Worm (Caenorhabditis elegans): ENCODE data around the gene mlh-1.

mlh-1 gene

ce11 chrIII:13514470-13514869, at the start of gene mlh-1:
mlh-1 (minus strand) TSS chrIII:13514570.
- TF ChIP-seq ceh-13 (GFP tag; optimal IDR thresholded peaks at IDR 0.05), result no peak
- no peak for TF ChIP-seq scrt-1 (GFP tag; IDR thresholded peaks at IDR 0.05)
- TF ChIP-seq B0310.2 (tag; optimal IDR thresholded peaks at IDR 0.05), result no peak
- TF ChIP-seq aly-1 (tag; optimal IDR thresholded peaks at IDR 0.05), result no peak
- TF ChIP-seq tra-4 (tag; optimal IDR thresholded peaks at IDR 0.05), result no peak
- TF ChIP-seq sea-1 (GFP tag; conservative IDR thresholded peaks at IDR 0.05), result no peak
- no peak for TF ChIP-seq tbx-37 (GFP tag; conservative IDR thresholded peaks at IDR 0.05)
- no peak for TF ChIP-seq pes-1 (GFP tag; IDR thresholded peaks at IDR 0.05)
- no peak for TF ChIP-seq flt-1 (GFP tag; IDR thresholded peaks at IDR 0.05)
- TF ChIP-seq hmg-4 (GFP tag; optimal IDR thresholded peaks at IDR 0.05), result no peak
- TF ChIP-seq hnd-1 (tag; optimal IDR thresholded peaks at IDR 0.05), result no peak
- no peak for TF ChIP-seq ceh-36 (tag; optimal IDR thresholded peaks at IDR 0.05)
- no peak for TF ChIP-seq hmbx-1 (tag; optimal IDR thresholded peaks at IDR 0.05)
- TF ChIP-seq tbx-11 (GFP tag; IDR thresholded peaks at IDR 0.05), result no peak

- no peak for TF ChIP-seq sea-1 (GFP tag; conservative IDR thresholded peaks at IDR 0.05)
- TF ChIP-seq ets-7 (tag; optimal IDR thresholded peaks at IDR 0.05), result no peak
- TF ChIP-seq ama-1 (optimal IDR thresholded peaks at IDR 0.05), result no peak
- TF ChIP-seq scrt-1 (GFP tag; IDR thresholded peaks at IDR 0.05), result no peak
- no peak for TF ChIP-seq tbx-37 (GFP tag; conservative IDR thresholded peaks at IDR 0.05)
- TF ChIP-seq pes-1 (GFP tag; IDR thresholded peaks at IDR 0.05), result no peak
- TF ChIP-seq tbx-11 (GFP tag; IDR thresholded peaks at IDR 0.05), result no peak
- no peak for TF ChIP-seq flt-1 (GFP tag; IDR thresholded peaks at IDR 0.05)
- TF ChIP-seq B0310.2 (tag; optimal IDR thresholded peaks at IDR 0.05), result no peak
- TF ChIP-seq ceh-36 (tag; optimal IDR thresholded peaks at IDR 0.05), result no peak
These were observed 49.2 kb upstream of the mlh-1 start for ce11 chrIII:13563583-13563982.

DNA sequence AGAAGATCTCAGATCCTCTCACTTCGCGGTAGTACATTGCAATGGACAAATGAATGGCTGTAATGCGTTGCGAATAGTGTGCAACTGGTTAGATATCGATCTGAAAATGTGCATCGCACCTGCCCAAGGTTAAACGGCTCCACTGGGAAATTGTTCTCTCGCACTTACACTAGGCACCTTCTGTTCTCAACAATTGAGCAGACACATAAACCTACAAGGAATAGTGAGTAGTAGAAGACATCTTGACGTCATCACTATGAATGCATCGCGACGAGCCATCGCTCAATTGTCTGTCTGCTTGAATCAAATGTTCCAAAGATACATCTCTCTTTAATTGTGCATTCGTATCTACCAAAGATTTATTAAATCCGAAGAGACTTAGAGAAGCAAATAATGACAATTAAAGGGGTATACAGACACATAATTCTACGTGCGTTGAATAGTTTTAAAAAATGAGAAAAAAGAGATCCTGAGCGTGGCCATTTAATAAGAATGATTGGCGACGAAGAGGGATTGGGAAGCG, 48.7 kb upstream of the mlh-1 start, which contains the start of gene T05D4.2:
Gene T05D4.2, minus strand, starts transcription at position 83 of the 523 bp plus-strand sequence.
- TF ChIP-seq aly-1 (tag; optimal IDR thresholded peaks at IDR 0.05) (no peak), ceh-13 (GFP tag; optimal IDR thresholded peaks at IDR 0.05) (no peak), ets-7 (tag; optimal IDR thresholded peaks at IDR 0.05) (no peak), ama-1 (optimal IDR thresholded peaks at IDR 0.05) (no peak), flt-1 (GFP tag; IDR thresholded peaks at IDR 0.05) (no peak), ceh-36 (tag; optimal IDR thresholded peaks at IDR 0.05) (no peak), F13C5.2 (tag; optimal IDR thresholded peaks at IDR 0.05) (no peak), scrt-1 (GFP tag; IDR thresholded peaks at IDR 0.05) (no peak), tbx-11 (GFP tag; IDR thresholded peaks at IDR 0.05) (no peak), hmg-4 (GFP tag; optimal IDR thresholded peaks at IDR 0.05) (no peak), tra-4 (tag; optimal IDR thresholded peaks at IDR 0.05) (no peak), pes-1 (GFP tag; IDR thresholded peaks at IDR 0.05) (no peak), tbx-37 (GFP tag; conservative IDR thresholded peaks at IDR 0.05) (no peak), hmbx-1 (tag; optimal IDR thresholded peaks at IDR 0.05) (no peak), hnd-1 (tag; optimal IDR thresholded peaks at IDR 0.05) (no peak), B0310.2 (tag; optimal IDR thresholded peaks at IDR 0.05) (no peak), sea-1 (GFP tag; conservative IDR thresholded peaks at IDR 0.05) (no peak)

- no peak for TF ChIP-seq tra-4 (tag; optimal IDR thresholded peaks at IDR 0.05)
- no peak for TF ChIP-seq F13C5.2 (tag; optimal IDR thresholded peaks at IDR 0.05)
- no peak for TF ChIP-seq B0310.2 (tag; optimal IDR thresholded peaks at IDR 0.05)
- TF ChIP-seq flt-1 (GFP tag; IDR thresholded peaks at IDR 0.05), result no peak
- no peak for TF ChIP-seq ama-1 (optimal IDR thresholded peaks at IDR 0.05)
- no peak for TF ChIP-seq tbx-37 (GFP tag; conservative IDR thresholded peaks at IDR 0.05)
- TF ChIP-seq hmbx-1 (tag; optimal IDR thresholded peaks at IDR 0.05), result no peak
- TF ChIP-seq tbx-11 (GFP tag; IDR thresholded peaks at IDR 0.05), result no peak
- no peak for TF ChIP-seq sea-1 (GFP tag; conservative IDR thresholded peaks at IDR 0.05)
- no peak for TF ChIP-seq pes-1 (GFP tag; IDR thresholded peaks at IDR 0.05)
- no peak for TF ChIP-seq ets-7 (tag; optimal IDR thresholded peaks at IDR 0.05)
- no peak for TF ChIP-seq hmg-4 (GFP tag; optimal IDR thresholded peaks at IDR 0.05)
- no peak for TF ChIP-seq ceh-36 (tag; optimal IDR thresholded peaks at IDR 0.05)
- no peak for TF ChIP-seq ceh-13 (GFP tag; optimal IDR thresholded peaks at IDR 0.05)
- TF ChIP-seq hnd-1 (tag; optimal IDR thresholded peaks at IDR 0.05), result no peak
- no peak for TF ChIP-seq aly-1 (tag; optimal IDR thresholded peaks at IDR 0.05)
- no peak for TF ChIP-seq scrt-1 (GFP tag; IDR thresholded peaks at IDR 0.05)
These were observed 46.9 kb upstream of the mlh-1 start for ce11 chrIII:13561233-13561632.

- no peak for TF ChIP-seq F13C5.2 (tag; optimal IDR thresholded peaks at IDR 0.05)
- TF ChIP-seq sea-1 (GFP tag; conservative IDR thresholded peaks at IDR 0.05), result no peak
- TF ChIP-seq ceh-13 (GFP tag; optimal IDR thresholded peaks at IDR 0.05), result no peak
- no peak for TF ChIP-seq ceh-36 (tag; optimal IDR thresholded peaks at IDR 0.05)
These were observed 46.3 kb upstream of the mlh-1 start for ce11 chrIII:13560715-13561114.

- no peak for TF ChIP-seq ceh-13 (GFP tag; optimal IDR thresholded peaks at IDR 0.05)
These were observed 41.7 kb upstream of the mlh-1 start for ce11 chrIII:13556039-13556438.

ce11 chrIII:13555234-13555633, 40.9 kb upstream of the mlh-1 start, which contains the start of gene scav-2:
scav-2 (minus strand) TSS chrIII:13555334.
- TF ChIP-seq tra-4 (tag; optimal IDR thresholded peaks at IDR 0.05) (no peak), ceh-36 (tag; optimal IDR thresholded peaks at IDR 0.05) (no peak), sea-1 (GFP tag; conservative IDR thresholded peaks at IDR 0.05) (no peak), pes-1 (GFP tag; IDR thresholded peaks at IDR 0.05) (no peak), hmbx-1 (tag; optimal IDR thresholded peaks at IDR 0.05) (no peak), hnd-1 (tag; optimal IDR thresholded peaks at IDR 0.05) (no peak), ama-1 (optimal IDR thresholded peaks at IDR 0.05) (no peak), scrt-1 (GFP tag; IDR thresholded peaks at IDR 0.05) (no peak), tbx-37 (GFP tag; conservative IDR thresholded peaks at IDR 0.05) (no peak), hmg-4 (GFP tag; optimal IDR thresholded peaks at IDR 0.05) (no peak), flt-1 (GFP tag; IDR thresholded peaks at IDR 0.05) (no peak), aly-1 (tag; optimal IDR thresholded peaks at IDR 0.05) (no peak)

- TF ChIP-seq scrt-1 (GFP tag; IDR thresholded peaks at IDR 0.05) (no peak), ceh-13 (GFP tag; optimal IDR thresholded peaks at IDR 0.05) (no peak), hmg-4 (GFP tag; optimal IDR thresholded peaks at IDR 0.05) (no peak), tra-4 (tag; optimal IDR thresholded peaks at IDR 0.05) (no peak), aly-1 (tag; optimal IDR thresholded peaks at IDR 0.05) (no peak), sea-1 (GFP tag; conservative IDR thresholded peaks at IDR 0.05) (no peak), ets-7 (tag; optimal IDR thresholded peaks at IDR 0.05) (no peak), pes-1 (GFP tag; IDR thresholded peaks at IDR 0.05) (no peak), ceh-36 (tag; optimal IDR thresholded peaks at IDR 0.05) (no peak), hnd-1 (tag; optimal IDR thresholded peaks at IDR 0.05) (no peak), tbx-11 (GFP tag; IDR thresholded peaks at IDR 0.05) (no peak), flt-1 (GFP tag; IDR thresholded peaks at IDR 0.05) (no peak), tbx-37 (GFP tag; conservative IDR thresholded peaks at IDR 0.05) (no peak), B0310.2 (tag; optimal IDR thresholded peaks at IDR 0.05) (no peak)
These were observed 35.6 kb upstream of the mlh-1 start for ce11 chrIII:13549960-13550359.

Measured in whole organism, early embryonic.